Fruit fly (Drosophila melanogaster) whole organism, wandering third instar larva: ENCODE results near the gene CG3982.

Experiments
- Hr78 ChIP-seq: fragments of >200 bp; optimal IDR thresholded peaks from 2 replicates; lab custom pipeline; 2017; ENCODE audit warnings: missing biosample characterization, missing genetic modification characterization
- N ChIP-seq: fragments of >200 bp; optimal IDR thresholded peaks from 2 replicates; lab custom pipeline; 2018; ENCODE audit warnings: missing biosample characterization, missing external identifiers, missing genetic modification characterization
- dmrt93B ChIP-seq: fragments of 200-800 bp; sonication (Bioruptor generic); optimal IDR thresholded peaks from 2 replicates; lab custom pipeline; 2018; ENCODE audit warnings: missing biosample characterization, mild to moderate bottlenecking, missing genetic modification characterization
- ey ChIP-seq: fragments of 200-800 bp; sonication (Bioruptor generic); optimal IDR thresholded peaks from 2 replicates; lab custom pipeline; 2016; ENCODE audit warnings: missing biosample characterization, missing genetic modification characterization
- fru ChIP-seq: fragments of 200-800 bp; sonication (Bioruptor generic); optimal IDR thresholded peaks from 3 replicates; lab custom pipeline; 2016; ENCODE audit warnings: missing biosample characterization, mild to moderate bottlenecking, missing genetic modification characterization
- h ChIP-seq: fragments of 200-800 bp; sonication (Bioruptor generic); optimal IDR thresholded peaks from 3 replicates; lab custom pipeline; 2016; ENCODE audit warnings: missing biosample characterization, mild to moderate bottlenecking, missing genetic modification characterization
- psq ChIP-seq: fragments of 200-800 bp; sonication (Bioruptor generic); optimal IDR thresholded peaks from 3 replicates; lab custom pipeline; 2017; ENCODE audit warnings: missing biosample characterization, mild to moderate bottlenecking, missing genetic modification characterization, moderate library complexity

DNA sequence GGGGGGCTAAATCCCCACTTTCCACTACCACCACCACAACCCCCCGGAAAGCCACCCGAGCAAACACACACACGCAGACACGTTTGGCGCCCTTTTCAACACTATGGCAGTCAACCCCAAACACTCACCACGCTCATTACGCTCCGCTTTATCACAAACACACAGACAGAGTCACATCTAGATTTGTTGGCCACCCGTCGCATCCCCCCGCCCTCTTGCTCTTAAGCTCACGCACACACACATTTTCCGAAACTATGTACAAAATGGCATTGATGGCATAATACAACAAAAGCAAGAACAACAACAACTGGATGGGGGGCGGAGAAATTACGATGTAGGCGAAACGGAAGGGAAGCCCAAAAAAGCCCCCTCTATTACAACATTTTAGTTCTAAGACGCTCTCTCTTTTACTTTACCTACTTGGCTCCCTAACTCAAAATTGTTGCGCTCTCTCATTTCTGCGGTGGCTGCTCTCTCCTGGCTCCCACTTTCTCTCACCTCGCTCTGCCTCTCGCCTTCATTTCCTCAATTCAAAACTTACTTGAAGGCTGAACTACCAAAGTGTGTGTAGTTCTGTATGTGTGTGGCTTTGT is 48.6 kb upstream of the CG3982 start:
- TF ChIP-seq psq (GFP tag; lab: Kevin White, UChicago) (no peak), Hr78 (no peak), h (GFP tag; lab: Kevin White, UChicago) (no peak), fru (GFP tag; lab: Kevin White, UChicago) (no peak), N (GFP tag; lab: Kevin White, UChicago) (no peak), ey (GFP tag; lab: Kevin White, UChicago) (no peak), dmrt93B (GFP tag; lab: Kevin White, UChicago) (no peak)
